Worm (Caenorhabditis elegans): Measurements from ENCODE around the gene F58D2.2.

- TF ChIP-seq ama-1 (optimal IDR thresholded peaks at IDR 0.05) (no peak), nhr-12 (tag; optimal IDR thresholded peaks at IDR 0.05) (no peak), elt-3 (tag; optimal IDR thresholded peaks at IDR 0.05) (no peak), ceh-82 (tag; optimal IDR thresholded peaks at IDR 0.05) (no peak), lsy-2 (tag; optimal IDR thresholded peaks at IDR 0.05) (no peak), alr-1 (tag; optimal IDR thresholded peaks at IDR 0.05) (no peak), nhr-77 (tag; optimal IDR thresholded peaks at IDR 0.05) (no peak), unc-62 (GFP tag; optimal IDR thresholded peaks at IDR 0.05) (no peak), F13H6.1 (tag; optimal IDR thresholded peaks at IDR 0.05) (no peak), skn-1 (tag; optimal IDR thresholded peaks at IDR 0.05) (no peak), snpc-4 (tag; optimal IDR thresholded peaks at IDR 0.05) (no peak), zag-1 (tag; optimal IDR thresholded peaks at IDR 0.05) (no peak), lin-13 (GFP tag; optimal IDR thresholded peaks at IDR 0.05) (no peak), lin-39 (tag; optimal IDR thresholded peaks at IDR 0.05) (no peak)
Observed at ce11 chrIV:13180723-13181122, 8.8 kb upstream of the F58D2.2 start, which contains the start of gene F58D2.3.
